Fruit fly (Drosophila melanogaster): Measurements from ENCODE around the gene Aplip1.

Gene Aplip1

DNA sequence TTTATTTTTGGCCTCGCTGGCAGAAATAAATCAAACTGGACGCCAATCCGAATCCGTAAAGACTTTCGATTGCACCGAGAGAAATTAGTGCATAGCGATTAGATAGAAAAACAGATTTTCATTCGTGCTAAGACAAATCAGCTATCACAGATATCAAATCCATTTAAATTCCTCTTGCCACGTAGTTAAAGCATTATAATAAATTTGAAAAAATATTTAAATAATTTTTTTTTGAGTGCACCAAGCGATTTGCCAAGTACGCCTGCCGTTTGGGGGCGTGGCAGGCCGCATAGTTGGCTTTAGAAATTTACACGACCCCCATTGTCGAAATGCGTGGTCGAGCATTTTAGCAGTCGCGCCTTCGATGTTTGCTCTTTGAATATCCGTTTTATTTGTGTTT, 44.4 kb upstream of the Aplip1 start (continued):
- peak; percentile 60 for TF ChIP-seq grau (tag; optimal IDR thresholded peaks at IDR 0.05)
- no peak for TF ChIP-seq wek (GFP tag; optimal IDR thresholded peaks at IDR 0.05)
- no peak for TF ChIP-seq cad (GFP tag; optimal IDR thresholded peaks at IDR 0.05)
- TF ChIP-seq NC2β (GFP tag; optimal IDR thresholded peaks at IDR 0.05) = no peak
- no peak for TF ChIP-seq hkb (optimal IDR thresholded peaks at IDR 0.05)
- peak; percentile 52 for TF ChIP-seq hkb (GFP tag; IDR thresholded peaks at IDR 0.05)
- peak; percentile 41 for TF ChIP-seq CG12659 (GFP tag; optimal IDR thresholded peaks at IDR 0.05)
- TF ChIP-seq ara (GFP tag; IDR thresholded peaks at IDR 0.05) = peak; percentile 59; the same call in 1 of the 2 replicates
- peak; percentile 49 for TF ChIP-seq Dek (tag; optimal IDR thresholded peaks at IDR 0.05)
- no peak for TF ChIP-seq CG4820 (GFP tag; optimal IDR thresholded peaks at IDR 0.05)
- peak; percentile 45 for TF ChIP-seq lab (GFP tag; optimal IDR thresholded peaks at IDR 0.05)
- peak; percentile 12 for TF ChIP-seq CG17385 (GFP tag; optimal IDR thresholded peaks at IDR 0.05)
- no peak for TF ChIP-seq mirr (GFP tag; optimal IDR thresholded peaks at IDR 0.05)
- no peak for TF ChIP-seq Kr (GFP tag; optimal IDR thresholded peaks at IDR 0.05)
- no peak for TF ChIP-seq CG12942 (GFP tag; optimal IDR thresholded peaks at IDR 0.05)
- TF ChIP-seq ato (GFP tag; IDR thresholded peaks at IDR 0.05; ENCODE audit: partially characterized antibody) = no peak
- TF ChIP-seq lola (GFP tag; optimal IDR thresholded peaks at IDR 0.05) = no peak
- TF ChIP-seq zf30C (GFP tag; optimal IDR thresholded peaks at IDR 0.05) = no peak
- TF ChIP-seq TFAM (GFP tag; optimal IDR thresholded peaks at IDR 0.05) = no peak
- peak; percentile 16 for TF ChIP-seq kay (GFP tag; optimal IDR thresholded peaks at IDR 0.05)
- TF ChIP-seq CG1792 (GFP tag; optimal IDR thresholded peaks at IDR 0.05) = no peak
- TF ChIP-seq CG11456 (GFP tag; IDR thresholded peaks at IDR 0.05) = peak; percentile 61; the same call in 2 of the 3 replicates
- TF ChIP-seq CG10565 (GFP tag; optimal IDR thresholded peaks at IDR 0.05) = no peak
- TF ChIP-seq Usf (GFP tag; optimal IDR thresholded peaks at IDR 0.05) = peak; percentile 1
- 0 out of 3 replicates have a peak, but pooled peaks have one; percentile 22 for TF ChIP-seq sr (GFP tag; IDR thresholded peaks at IDR 0.05)
- no peak for TF ChIP-seq Hr78 (GFP tag; optimal IDR thresholded peaks at IDR 0.05)
- TF ChIP-seq H15 (GFP tag; IDR thresholded peaks at IDR 0.05) = 0 out of 3 replicates have a peak, but pooled peaks have one; percentile 37
- peak; percentile 71 for TF ChIP-seq CG14441 (GFP tag; IDR thresholded peaks at IDR 0.05)
- no peak for TF ChIP-seq slou (GFP tag; optimal IDR thresholded peaks at IDR 0.05)
- peak; percentile 86 for TF ChIP-seq Ets65A (GFP tag)
- TF ChIP-seq CG11504 (tag; optimal IDR thresholded peaks at IDR 0.05) = peak; percentile 63
- TF ChIP-seq Nf-YB (GFP tag; optimal IDR thresholded peaks at IDR 0.05) = no peak
- peak; percentile 47; the same call in 1 of the 2 replicates for TF ChIP-seq CG32767 (GFP tag; IDR thresholded peaks at IDR 0.05)
- TF ChIP-seq Mes4 (GFP tag; optimal IDR thresholded peaks at IDR 0.05) = no peak
- peak; percentile 26 for TF ChIP-seq CG10274 (GFP tag; optimal IDR thresholded peaks at IDR 0.05)
- TF ChIP-seq Dad (GFP tag; optimal IDR thresholded peaks at IDR 0.05) = no peak
- no peak for TF ChIP-seq peb (GFP tag; IDR thresholded peaks at IDR 0.05)
- peak; percentile 67 for TF ChIP-seq sob (GFP tag; IDR thresholded peaks at IDR 0.05)
- peak; percentile 49 for TF ChIP-seq CG13424 (tag; optimal IDR thresholded peaks at IDR 0.05)
- TF ChIP-seq dmrt99B (tag; optimal IDR thresholded peaks at IDR 0.05) = peak; percentile 58
- no peak for TF ChIP-seq her (GFP tag; optimal IDR thresholded peaks at IDR 0.05)
- peak; percentile 28 to 31 for TF ChIP-seq dpn (GFP tag; optimal IDR thresholded peaks at IDR 0.05)
- peak in 1 of 2 experiments; percentile 65 for TF ChIP-seq Hr51 (GFP tag; optimal IDR thresholded peaks at IDR 0.05)
- TF ChIP-seq CG15514 (GFP tag; optimal IDR thresholded peaks at IDR 0.05) = peak; percentile 20
- peak; percentile 71 for TF ChIP-seq gem (tag; optimal IDR thresholded peaks at IDR 0.05)
- peak; percentile 50; the same call in 1 of the 2 replicates for TF ChIP-seq CG31224 (GFP tag; IDR thresholded peaks at IDR 0.05)
- TF ChIP-seq CoRest (tag; optimal IDR thresholded peaks at IDR 0.05) = peak; percentile 54
- no peak for TF ChIP-seq crc (GFP tag; optimal IDR thresholded peaks at IDR 0.05)
- peak; percentile 30; the same call in 1 of the 2 replicates for TF ChIP-seq MBD-R2 (GFP tag; IDR thresholded peaks at IDR 0.05)
- TF ChIP-seq Antp (GFP tag; optimal IDR thresholded peaks at IDR 0.05) = peak; percentile 17
- peak; percentile 28 for TF ChIP-seq D19B (GFP tag; optimal IDR thresholded peaks at IDR 0.05)

Measured in whole organism, embryonic.